Fruit fly (Drosophila melanogaster) whole organism, embryonic: Measurements from ENCODE around the gene ftz-f1.

Source experiments
- B-H1 ChIP-seq: fragments of 200-800 bp; sonication (Bioruptor generic); IDR thresholded peaks from 3 replicates; pipeline ENCODE4 v1.3.6; 2022; ENCODE audit warnings: missing biosample characterization, missing genetic modification characterization
- Bteb2 ChIP-seq: fragments of 200-800 bp; sonication (Bioruptor generic); optimal IDR thresholded peaks from 2 replicates; lab custom pipeline; 2016; ENCODE audit warnings: missing biosample characterization, missing genetic modification characterization
- CG11398 ChIP-seq: fragments of 200-800 bp; sonication (Bioruptor generic); optimal IDR thresholded peaks from 2 replicates; lab custom pipeline; 2016; ENCODE audit warnings: missing biosample characterization, missing genetic modification characterization
- CG12299 ChIP-seq: fragments of 200-800 bp; sonication (Bioruptor generic); optimal IDR thresholded peaks from 2 replicates; lab custom pipeline; 2018; ENCODE audit warnings: missing biosample characterization, mild to moderate bottlenecking, missing genetic modification characterization
- CG12659 ChIP-seq: fragments of 200-800 bp; sonication (Bioruptor generic); optimal IDR thresholded peaks from 3 replicates; lab custom pipeline; 2017; ENCODE audit warnings: mild to moderate bottlenecking, missing biosample characterization, missing genetic modification reagents, missing genetic modification characterization
- CG13123 ChIP-seq: fragments of 200-800 bp; sonication (Bioruptor generic); optimal IDR thresholded peaks from 2 replicates; lab custom pipeline; 2016; ENCODE audit warnings: missing biosample characterization, missing genetic modification characterization
- CG13424 ChIP-seq: fragments of 200-800 bp; sonication (Bioruptor generic); optimal IDR thresholded peaks from 2 replicates; lab custom pipeline; 2019; ENCODE audit warnings: missing biosample characterization, mild to moderate bottlenecking, missing genetic modification characterization, moderate library complexity
- CG1529 ChIP-seq: fragments of 200-800 bp; sonication (Bioruptor generic); optimal IDR thresholded peaks from 3 replicates; lab custom pipeline; 2018; ENCODE audit warnings: missing biosample characterization, missing genetic modification characterization
- CG15696 ChIP-seq: fragments of 200-800 bp; sonication (Bioruptor generic); optimal IDR thresholded peaks from 2 replicates; lab custom pipeline; 2019; ENCODE audit warnings: missing biosample characterization, mild to moderate bottlenecking, missing genetic modification characterization, moderate library complexity
- CG17802 ChIP-seq: fragments of 200-800 bp; sonication (Bioruptor generic); optimal IDR thresholded peaks from 2 replicates; lab custom pipeline; 2018; ENCODE audit warnings: missing biosample characterization, mild to moderate bottlenecking, missing genetic modification characterization, moderate library complexity
- CG18476 ChIP-seq: fragments of 200-800 bp; sonication (Bioruptor generic); optimal IDR thresholded peaks from 2 replicates; lab custom pipeline; 2016; ENCODE audit warnings: missing biosample characterization, mild to moderate bottlenecking, missing genetic modification characterization
- CG2712 ChIP-seq: fragments of 200-800 bp; optimal IDR thresholded peaks from 3 replicates; lab custom pipeline; 2019; ENCODE audit warnings: missing biosample characterization, mild to moderate bottlenecking, missing genetic modification characterization, moderate library complexity
- CG30020 ChIP-seq: fragments of 200-800 bp; optimal IDR thresholded peaks from 2 replicates; lab custom pipeline; 2019; ENCODE audit warnings: missing biosample characterization, mild to moderate bottlenecking, missing genetic modification characterization, moderate library complexity
- CG32772 ChIP-seq: fragments of 200-800 bp; sonication (Bioruptor generic); IDR thresholded peaks from 2 replicates; pipeline ENCODE4 v1.3.6; 2022; ENCODE audit warnings: missing biosample characterization, missing genetic modification characterization
- CG3838 ChIP-seq: fragments of 200-800 bp; sonication (Bioruptor generic); optimal IDR thresholded peaks from 3 replicates; lab custom pipeline; 2016; ENCODE audit warnings: missing biosample characterization, missing genetic modification characterization
- CG4707 ChIP-seq: fragments of 200-800 bp; sonication (Bioruptor generic); optimal IDR thresholded peaks from 2 replicates; lab custom pipeline; 2018; ENCODE audit warnings: missing biosample characterization, mild to moderate bottlenecking, missing genetic modification characterization, moderate library complexity
- CG6765 ChIP-seq: fragments of 200-800 bp; sonication (Bioruptor generic); optimal IDR thresholded peaks from 3 replicates; lab custom pipeline; 2017; ENCODE audit warnings: missing biosample characterization, mild to moderate bottlenecking, missing genetic modification characterization
- CG7372 ChIP-seq: fragments of 200-800 bp; sonication (Bioruptor generic); IDR thresholded peaks from 2 replicates; pipeline ENCODE4 v1.3.6; 2022; ENCODE audit warnings: missing biosample characterization, missing genetic modification characterization
- CG7963 ChIP-seq: fragments of 200-800 bp; sonication (Bioruptor generic); IDR thresholded peaks from 3 replicates; pipeline ENCODE4 v1.3.6; 2022; ENCODE audit warnings: missing biosample characterization, missing genetic modification characterization; ENCODE audit not compliant: partially characterized antibody
- CG8281 ChIP-seq: fragments of 200-800 bp; sonication (Bioruptor generic); optimal IDR thresholded peaks from 2 replicates; lab custom pipeline; 2018; ENCODE audit warnings: missing biosample characterization, mild to moderate bottlenecking, missing genetic modification characterization, moderate library complexity
- CG9932 ChIP-seq: fragments of 200-800 bp; sonication (Bioruptor generic); IDR thresholded peaks from 2 replicates; pipeline ENCODE4 v1.3.6; 2022; ENCODE audit warnings: missing biosample characterization, missing genetic modification characterization
- CrebB ChIP-seq: fragments of 200-800 bp; sonication (Bioruptor generic); optimal IDR thresholded peaks from 3 replicates; lab custom pipeline; 2018; ENCODE audit warnings: missing biosample characterization, mild to moderate bottlenecking, missing genetic modification characterization
- Gsc ChIP-seq: fragments of 200-800 bp; sonication (Bioruptor generic); IDR thresholded peaks from 2 replicates; pipeline ENCODE4 v1.3.6; 2022; ENCODE audit warnings: missing biosample characterization, missing genetic modification characterization
- Oli ChIP-seq: fragments of 200-800 bp; sonication (Bioruptor generic); optimal IDR thresholded peaks from 2 replicates; lab custom pipeline; 2018; ENCODE audit warnings: missing biosample characterization, mild to moderate bottlenecking, missing genetic modification characterization, moderate library complexity
- Xrp1 ChIP-seq: fragments of 200-800 bp; sonication (Bioruptor generic); IDR thresholded peaks from 2 replicates; pipeline ENCODE4 v1.3.6; 2022; ENCODE audit warnings: missing biosample characterization, missing genetic modification characterization
- ase ChIP-seq: fragments of 200-800 bp; sonication (Bioruptor generic); IDR thresholded peaks from 3 replicates; pipeline ENCODE4 v1.3.6; 2022; ENCODE audit warnings: missing biosample characterization, missing genetic modification characterization
- ci ChIP-seq: fragments of 200-800 bp; sonication (Bioruptor generic); IDR thresholded peaks from 3 replicates; pipeline ENCODE4 v1.3.6; 2022; ENCODE audit warnings: missing biosample characterization, missing genetic modification characterization
- dysf ChIP-seq: fragments of 200-800 bp; sonication (Bioruptor generic); IDR thresholded peaks from 3 replicates; pipeline ENCODE4 v1.3.6; 2022; ENCODE audit warnings: missing biosample characterization, missing genetic modification characterization
- ems ChIP-seq: fragments of 200-800 bp; sonication (Bioruptor generic); optimal IDR thresholded peaks from 3 replicates; lab custom pipeline; 2016; ENCODE audit warnings: missing biosample characterization, missing genetic modification characterization
- en ChIP-seq: fragments of 200-800 bp; sonication (Bioruptor generic); optimal IDR thresholded peaks from 2 replicates; lab custom pipeline; 2016; ENCODE audit warnings: missing biosample characterization, missing genetic modification characterization
- eyg ChIP-seq: fragments of 200-800 bp; sonication (Bioruptor generic); optimal IDR thresholded peaks from 3 replicates; lab custom pipeline; 2016; ENCODE audit warnings: missing biosample characterization, missing genetic modification characterization
- fu2 ChIP-seq: fragments of 200-800 bp; sonication (Bioruptor generic); optimal IDR thresholded peaks from 2 replicates; lab custom pipeline; 2016; ENCODE audit warnings: missing biosample characterization, missing genetic modification characterization
- hb ChIP-seq: fragments of 200-800 bp; sonication (Bioruptor generic); IDR thresholded peaks from 3 replicates; pipeline ENCODE4 v1.3.6; 2022; ENCODE audit warnings: missing biosample characterization, missing genetic modification characterization; ENCODE audit not compliant: partially characterized antibody
- jumu ChIP-seq: fragments of 200-800 bp; sonication (Bioruptor generic); optimal IDR thresholded peaks from 3 replicates; lab custom pipeline; 2016; ENCODE audit warnings: missing biosample characterization, missing genetic modification characterization
- kay ChIP-seq: fragments of 200-800 bp; sonication (Bioruptor generic); optimal IDR thresholded peaks from 2 replicates; lab custom pipeline; 2016; ENCODE audit warnings: missing biosample characterization, missing genetic modification characterization
- ken ChIP-seq: fragments of 200-800 bp; sonication (Bioruptor generic); IDR thresholded peaks from 3 replicates; pipeline ENCODE4 v1.3.6; 2022; ENCODE audit warnings: missing biosample characterization, missing genetic modification characterization
- lab ChIP-seq: fragments of 200-800 bp; sonication (Bioruptor generic); optimal IDR thresholded peaks from 3 replicates; lab custom pipeline; 2017; ENCODE audit warnings: missing biosample characterization, missing genetic modification characterization, mild to moderate bottlenecking, moderate library complexity, missing genetic modification reagents
- lmd ChIP-seq: fragments of 200-800 bp; sonication (Bioruptor generic); IDR thresholded peaks from 2 replicates; pipeline ENCODE4 v1.3.6; 2022; ENCODE audit warnings: missing biosample characterization, missing genetic modification characterization
- nerfin-1 ChIP-seq: fragments of 200-800 bp; sonication (Bioruptor generic); optimal IDR thresholded peaks from 3 replicates; lab custom pipeline; 2019; ENCODE audit warnings: missing biosample characterization, mild to moderate bottlenecking, missing genetic modification characterization, moderate library complexity
- nerfin-2 ChIP-seq: fragments of 200-800 bp; sonication (Bioruptor generic); IDR thresholded peaks from 2 replicates; pipeline ENCODE4 v1.3.6; 2022; ENCODE audit warnings: missing biosample characterization, missing genetic modification characterization; ENCODE audit not compliant: partially characterized antibody
- nmo ChIP-seq: fragments of 200-800 bp; sonication (Bioruptor generic); optimal IDR thresholded peaks from 2 replicates; lab custom pipeline; 2018; ENCODE audit warnings: missing biosample characterization, mild to moderate bottlenecking, missing genetic modification characterization, moderate library complexity
- odd ChIP-seq: fragments of 200-800 bp; sonication (Bioruptor generic); optimal IDR thresholded peaks from 2 replicates; lab custom pipeline; 2017; ENCODE audit warnings: missing biosample characterization, mild to moderate bottlenecking, missing genetic modification characterization
- scrt ChIP-seq: fragments of 200-800 bp; sonication (Bioruptor generic); optimal IDR thresholded peaks from 2 replicates; lab custom pipeline; 2018; ENCODE audit warnings: missing biosample characterization, mild to moderate bottlenecking, missing genetic modification characterization, moderate library complexity
- sens-2 ChIP-seq: fragments of 200-800 bp; sonication (Bioruptor generic); IDR thresholded peaks from 2 replicates; pipeline ENCODE4 v1.3.6; 2022; ENCODE audit warnings: missing biosample characterization, missing genetic modification characterization
- shn ChIP-seq: fragments of 200-800 bp; sonication (Bioruptor generic); optimal IDR thresholded peaks from 3 replicates; lab custom pipeline; 2016; ENCODE audit warnings: missing biosample characterization, missing genetic modification characterization
- stwl ChIP-seq: fragments of 200-800 bp; sonication (Bioruptor generic); optimal IDR thresholded peaks from 3 replicates; lab custom pipeline; 2018; ENCODE audit warnings: missing biosample characterization, mild to moderate bottlenecking, missing genetic modification characterization, moderate library complexity
- unpg ChIP-seq: fragments of 200-800 bp; sonication (Bioruptor generic); optimal IDR thresholded peaks from 3 replicates; lab custom pipeline; 2018; ENCODE audit warnings: missing biosample characterization, mild to moderate bottlenecking, missing genetic modification characterization, moderate library complexity
- vfl ChIP-seq: fragments of 200-800 bp; sonication (Bioruptor generic); optimal IDR thresholded peaks from 2 replicates; lab custom pipeline; 2016; ENCODE audit warnings: missing biosample characterization, missing genetic modification characterization

Gene ftz-f1

dm6 chr3L:18768788-18769707 is 32.1 kb downstream of the ftz-f1 start (continued):
- peak; percentile 85 for TF ChIP-seq CG13424
- peak; percentile 49 for TF ChIP-seq CG11398
- TF ChIP-seq eyg (GFP tag; lab: Kevin White, UChicago) = peak; percentile 41
- TF ChIP-seq hb (GFP tag; lab: Robert Waterston, UW) = no peak
- peak; percentile 33 for TF ChIP-seq CG15696 (tag; lab: Kevin White, UChicago)
- no peak for TF ChIP-seq nerfin-2
- no peak for TF ChIP-seq CG30020 (tag; lab: Kevin White, UChicago)
- TF ChIP-seq CG18476 = peak; percentile 71
- TF ChIP-seq CG7963 (GFP tag; lab: Robert Waterston, UW) = no peak
- TF ChIP-seq Gsc (GFP tag; lab: Robert Waterston, UW) = no peak
- no peak for TF ChIP-seq CG12299
- TF ChIP-seq fu2 (GFP tag; lab: Kevin White, UChicago) = no peak
- TF ChIP-seq vfl (GFP tag; lab: Kevin White, UChicago) = peak; percentile 50
- TF ChIP-seq CG9932 (GFP tag; lab: Robert Waterston, UW) = peak; percentile 46; the same call in 1 of the 2 replicates
- peak; percentile 63 for TF ChIP-seq CG32772 (GFP tag; lab: Robert Waterston, UW)
- TF ChIP-seq scrt (GFP tag; lab: Kevin White, UChicago) = peak; percentile 41
- peak; percentile 72 for TF ChIP-seq unpg (GFP tag; lab: Kevin White, UChicago)
- peak; percentile 62 for TF ChIP-seq ems
- 0 out of 3 replicates have a peak, but pooled peaks have one; percentile 37 for TF ChIP-seq ken (GFP tag; lab: Robert Waterston, UW)
- TF ChIP-seq CG4707 = no peak
- TF ChIP-seq CG7372 (GFP tag; lab: Robert Waterston, UW) = peak; percentile 36
- no peak for TF ChIP-seq sens-2 (GFP tag; lab: Robert Waterston, UW)
- TF ChIP-seq lmd = peak; percentile 77
- peak; percentile 66 for TF ChIP-seq CG2712 (tag; lab: Kevin White, UChicago)
- TF ChIP-seq CG12659 = peak; percentile 81
- peak; percentile 17 for TF ChIP-seq shn (GFP tag; lab: Kevin White, UChicago)
- TF ChIP-seq CrebB (tag; lab: Kevin White, UChicago) = no peak
- no peak for TF ChIP-seq CG8281 (tag; lab: Kevin White, UChicago)
- peak; percentile 40 for TF ChIP-seq en (GFP tag; lab: Kevin White, UChicago)
- TF ChIP-seq ase (GFP tag; lab: Robert Waterston, UW) = 0 out of 3 replicates have a peak, but pooled peaks have one; percentile 32
- no peak for TF ChIP-seq stwl (tag; lab: Kevin White, UChicago)
- TF ChIP-seq jumu (GFP tag; lab: Kevin White, UChicago) = peak; percentile 22
- TF ChIP-seq ci (GFP tag; lab: Robert Waterston, UW) = peak; percentile 40; the same call in 1 of the 3 replicates
- peak; percentile 84 for TF ChIP-seq dysf (GFP tag; lab: Robert Waterston, UW)
- peak; percentile 73 for TF ChIP-seq nmo (GFP tag; lab: Kevin White, UChicago)
- TF ChIP-seq CG17802 (tag; lab: Kevin White, UChicago) = no peak
- TF ChIP-seq CG3838 (GFP tag; lab: Kevin White, UChicago) = peak; percentile 35
- peak; percentile 64 for TF ChIP-seq nerfin-1
- no peak for TF ChIP-seq CG13123 (GFP tag; lab: Kevin White, UChicago)
- TF ChIP-seq B-H1 (GFP tag; lab: Robert Waterston, UW) = peak; percentile 55
- no peak for TF ChIP-seq kay (GFP tag; lab: Kevin White, UChicago)
- peak; percentile 35 for TF ChIP-seq CG6765 (GFP tag; lab: Kevin White, UChicago)
- TF ChIP-seq odd = peak; percentile 73
- TF ChIP-seq Bteb2 (GFP tag; lab: Kevin White, UChicago) = peak; percentile 57
- TF ChIP-seq Xrp1 (GFP tag; lab: Robert Waterston, UW) = no peak; the same call in 1 of the 2 replicates
- peak; percentile 67 for TF ChIP-seq lab (GFP tag; lab: Kevin White, UChicago)
- TF ChIP-seq CG1529 (GFP tag; lab: Kevin White, UChicago) = peak; percentile 63
- peak; percentile 90 for TF ChIP-seq Oli (tag; lab: Kevin White, UChicago)
